Fruit fly (Drosophila melanogaster): ENCODE measurements around the gene alpha-Spec.

Gene alpha-Spec

DNA sequence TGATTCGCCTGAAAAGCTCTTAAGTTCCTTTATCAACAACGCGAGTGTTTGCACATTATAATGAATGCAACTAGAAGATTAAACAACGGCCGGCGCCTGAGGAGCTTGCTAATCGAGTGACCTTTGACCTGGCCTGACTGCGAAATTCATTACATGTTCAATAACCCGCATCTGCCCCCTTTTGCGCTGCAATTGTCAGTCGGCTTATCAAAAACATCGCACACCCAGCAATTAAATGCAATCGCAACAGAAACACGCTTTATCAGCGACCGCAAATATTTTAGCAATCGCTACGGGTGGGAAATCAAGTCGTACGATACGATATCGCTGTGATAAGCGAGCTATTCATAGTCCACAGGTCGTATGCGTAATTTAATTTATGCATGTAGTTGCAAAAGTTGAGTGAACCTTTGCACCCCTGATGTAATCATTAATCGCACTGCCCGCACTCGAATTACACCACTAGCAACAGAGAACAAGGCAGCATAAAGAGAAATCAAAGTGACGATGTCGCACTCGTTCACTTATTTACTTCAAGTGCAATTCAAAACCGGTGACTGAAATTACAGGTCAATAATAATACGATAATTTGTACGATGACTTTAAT is 55.5 kb downstream of the alpha-Spec start:
- TF ChIP-seq h (optimal IDR thresholded peaks at IDR 0.05) (no peak), insv (optimal IDR thresholded peaks at IDR 0.05) (no peak), Myc (optimal IDR thresholded peaks at IDR 0.05) (no peak), Sin3A (optimal IDR thresholded peaks at IDR 0.05) (no peak), psq (optimal IDR thresholded peaks at IDR 0.05) (no peak), ttk (optimal IDR thresholded peaks at IDR 0.05) (no peak)

dm6 chr3L:1738375-1739328 is 56.5 kb downstream of the alpha-Spec start, which contains the start of gene Gk2:
Gene Gk2, plus strand, starts transcription at chr3L:1738407.
- TF ChIP-seq h (optimal IDR thresholded peaks at IDR 0.05) (no peak), insv (optimal IDR thresholded peaks at IDR 0.05) (no peak), psq (optimal IDR thresholded peaks at IDR 0.05) (no peak)

DNA sequence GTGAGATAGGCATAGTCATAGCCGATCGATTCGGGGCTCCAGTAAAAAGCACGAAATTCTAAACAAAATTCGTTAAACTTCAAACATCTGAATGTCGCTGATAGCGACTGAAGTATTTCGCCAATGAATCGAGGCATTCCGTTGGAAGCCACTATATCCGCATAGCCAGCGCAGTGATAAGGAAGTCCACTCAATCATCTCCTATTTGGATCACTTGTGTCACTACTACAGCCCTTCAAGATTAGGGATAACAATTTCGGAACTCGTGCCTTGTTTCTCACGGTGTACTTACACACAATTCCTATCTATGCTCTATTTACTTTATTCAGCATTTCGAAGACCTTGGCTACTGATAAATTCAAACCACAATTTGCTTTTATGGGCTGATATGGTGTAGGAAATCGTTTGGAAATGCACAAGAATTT is 57.2 kb downstream of the alpha-Spec start, which contains the start of gene PIG-Wb:
TSS of gene PIG-Wb (minus strand) at position 209 of the 425 bp plus-strand sequence.
- TF ChIP-seq h (optimal IDR thresholded peaks at IDR 0.05): no peak
- TF ChIP-seq psq (optimal IDR thresholded peaks at IDR 0.05): no peak
- TF ChIP-seq ttk (optimal IDR thresholded peaks at IDR 0.05): no peak
- TF ChIP-seq insv (optimal IDR thresholded peaks at IDR 0.05): no peak
- TF ChIP-seq Sin3A (optimal IDR thresholded peaks at IDR 0.05): no peak
- TF ChIP-seq Myc (optimal IDR thresholded peaks at IDR 0.05): no peak

DNA sequence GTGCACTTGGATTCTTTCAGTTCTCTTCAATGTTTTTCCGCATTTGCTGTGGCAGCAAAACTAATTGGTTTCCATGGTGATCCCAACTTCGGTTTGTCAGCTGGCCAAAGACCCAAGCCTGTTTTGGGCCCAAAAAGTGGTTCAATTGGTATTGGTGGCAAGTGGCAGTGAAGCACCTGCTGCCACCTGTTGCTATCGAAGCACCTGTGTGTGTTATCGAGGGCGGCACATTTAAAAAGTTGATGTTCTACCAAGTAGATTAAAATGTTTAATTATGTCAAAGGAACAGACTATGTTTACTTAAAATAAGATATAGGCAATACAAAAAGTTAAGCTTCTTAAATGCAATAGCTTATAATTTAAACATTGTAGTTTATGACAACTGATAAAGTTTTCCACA is 59.5 kb downstream of the alpha-Spec start, which contains the start of gene Oseg4:
TSS of gene Oseg4 (minus strand) at position 165 of the 400 bp plus-strand sequence.
- TF ChIP-seq h (optimal IDR thresholded peaks at IDR 0.05): no peak

- TF ChIP-seq h (optimal IDR thresholded peaks at IDR 0.05): no peak
Observed at dm6 chr3L:1730873-1731272, 64.3 kb downstream of the alpha-Spec start, which contains the start of gene drpr. Gene drpr, minus strand, starts transcription at chr3L:1731107.

- TF ChIP-seq Myc (optimal IDR thresholded peaks at IDR 0.05): no peak
Observed at dm6 chr3L:1730160-1730595, 65.0 kb downstream of the alpha-Spec start.

dm6 chr3L:1729380-1730159 is 65.6 kb downstream of the alpha-Spec start:
- no peak for TF ChIP-seq Sin3A (optimal IDR thresholded peaks at IDR 0.05)
- no peak for TF ChIP-seq ttk (optimal IDR thresholded peaks at IDR 0.05)
- no peak for TF ChIP-seq Myc (optimal IDR thresholded peaks at IDR 0.05)
- no peak for TF ChIP-seq h (optimal IDR thresholded peaks at IDR 0.05)

All from Kc167 (cell line).